Worm (Caenorhabditis elegans) whole organism, dauer: ENCODE measurements around the gene nhr-61.

ENCODE experiments used
- unc-62 ChIP-seq: sonication (generic microtip); optimal IDR thresholded peaks from 2 replicates; lab custom pipeline; 2017; ENCODE audit warnings: missing biosample characterization, missing genetic modification reagents, missing genetic modification characterization

The nhr-61 gene

DNA sequence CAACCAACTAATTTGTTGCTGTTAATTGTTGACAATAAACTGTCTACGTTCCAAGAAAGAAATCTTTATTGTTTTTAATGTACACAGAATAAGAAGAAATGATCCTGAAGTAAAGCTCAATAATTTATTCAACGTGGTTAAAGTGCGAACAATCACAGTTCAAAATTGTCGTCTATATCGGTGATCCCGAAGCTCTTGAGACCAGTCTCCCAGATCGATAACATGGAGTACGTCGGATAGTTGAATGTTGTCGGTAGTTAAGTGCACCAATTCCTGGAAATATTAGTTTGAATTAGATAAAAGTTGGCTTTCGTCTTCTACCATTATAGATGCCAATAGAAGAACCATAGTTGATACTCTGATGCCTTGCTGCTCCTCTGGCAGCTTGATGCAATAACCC lies 2.3 kb downstream of the nhr-61 start:
- TF ChIP-seq unc-62 (GFP tag; lab: Kevin White, UChicago): no peak

DNA sequence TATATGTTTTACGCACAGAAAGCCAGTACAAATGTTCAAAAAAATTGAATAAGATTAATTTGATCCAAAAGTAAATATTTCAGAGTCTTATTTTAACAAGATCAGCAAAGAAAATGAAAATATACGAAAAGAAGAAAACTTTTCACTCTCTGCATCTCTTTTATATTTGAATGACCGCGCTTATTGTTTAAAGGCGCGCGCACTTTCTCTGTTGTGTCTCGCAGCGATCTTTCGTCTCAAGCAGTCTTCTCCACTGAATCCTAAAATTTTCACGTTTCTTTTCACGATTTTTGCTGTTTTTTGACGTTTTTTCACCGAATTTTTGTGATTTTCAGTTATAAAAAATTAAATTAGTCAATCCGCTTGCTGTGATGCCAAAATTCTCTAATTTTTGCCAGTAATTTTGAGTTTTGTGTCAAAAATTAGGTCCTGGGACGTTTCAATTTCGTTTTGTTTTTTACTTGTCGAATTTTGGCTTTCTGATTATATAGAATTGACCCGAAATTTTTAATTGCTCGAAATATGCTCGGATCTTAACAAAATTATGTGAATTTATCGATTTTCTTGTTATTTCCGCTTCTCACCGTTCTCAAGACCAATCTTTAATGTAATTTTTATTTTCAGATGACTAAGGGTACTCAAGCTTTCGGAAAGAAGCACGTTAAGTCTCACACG lies 3.3 kb downstream of the nhr-61 start, which contains the start of gene W01D2.1:
Gene W01D2.1, plus strand, starts transcription at position 625 of the 675 bp plus-strand sequence.
- no peak for TF ChIP-seq unc-62 (GFP tag; lab: Kevin White, UChicago)

DNA sequence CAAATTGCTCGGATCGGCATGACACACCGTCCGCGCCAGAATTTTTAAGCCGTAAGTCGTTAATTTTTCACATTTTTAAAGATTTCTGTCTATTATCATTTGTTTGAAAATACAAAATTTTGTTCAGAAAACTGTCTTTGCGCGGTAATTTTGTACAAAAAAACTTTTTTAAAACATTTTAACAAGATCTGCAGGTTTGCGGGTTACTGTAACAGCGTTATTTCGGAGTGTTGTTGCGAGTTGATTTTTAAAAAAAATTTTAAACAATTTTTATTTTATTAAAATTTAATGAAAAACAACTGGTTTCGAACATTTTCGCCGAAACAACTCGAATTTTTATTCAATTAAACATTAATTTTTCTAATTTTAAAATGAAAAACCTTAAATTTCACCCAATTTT lies 5.2 kb downstream of the nhr-61 start:
- no peak for TF ChIP-seq unc-62 (GFP tag; lab: Kevin White, UChicago)

DNA sequence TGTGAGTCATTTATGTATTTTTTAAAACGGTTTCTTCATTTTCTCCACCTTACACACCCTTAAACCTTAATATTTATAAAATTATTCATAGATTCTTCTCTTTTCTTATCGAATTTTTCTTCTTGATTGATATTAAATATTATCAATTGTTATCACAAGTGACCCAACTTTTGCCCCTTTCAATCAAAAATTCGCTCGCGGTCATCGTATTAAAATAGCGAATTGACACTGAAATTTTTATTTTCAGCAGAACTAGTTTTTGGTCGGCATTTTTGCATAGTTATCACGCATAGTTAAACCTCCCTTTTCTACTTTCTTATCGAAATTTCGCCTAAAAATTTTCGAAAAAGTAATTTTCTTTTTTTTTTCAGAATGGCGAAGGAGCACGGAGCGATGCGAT lies 5.7 kb downstream of the nhr-61 start:
- no peak for TF ChIP-seq unc-62 (GFP tag; lab: Kevin White, UChicago)

DNA sequence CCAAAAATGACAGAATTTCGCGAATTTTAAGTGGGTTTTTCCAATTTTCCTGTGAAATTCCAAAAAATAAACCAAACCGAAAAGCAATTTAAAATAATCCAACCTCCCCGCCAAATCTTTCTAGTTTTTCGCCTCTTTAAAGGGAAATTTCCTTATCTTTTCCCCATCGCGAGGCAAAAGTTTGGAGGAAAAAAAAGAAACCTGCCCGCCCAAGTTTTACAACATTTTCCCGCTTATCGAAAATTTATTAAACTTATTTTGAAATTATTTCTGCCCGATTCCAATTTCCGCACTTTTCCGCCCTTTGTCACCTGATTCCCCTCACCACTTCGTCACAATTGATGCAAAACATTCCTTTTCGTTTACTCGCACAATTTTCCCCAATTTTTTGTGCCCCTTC lies 6.1 kb downstream of the nhr-61 start, which contains the start of gene osta-3:
Gene osta-3, plus strand, starts transcription at position 301 of the 400 bp plus-strand sequence.
- TF ChIP-seq unc-62 (GFP tag; lab: Kevin White, UChicago): no peak

DNA sequence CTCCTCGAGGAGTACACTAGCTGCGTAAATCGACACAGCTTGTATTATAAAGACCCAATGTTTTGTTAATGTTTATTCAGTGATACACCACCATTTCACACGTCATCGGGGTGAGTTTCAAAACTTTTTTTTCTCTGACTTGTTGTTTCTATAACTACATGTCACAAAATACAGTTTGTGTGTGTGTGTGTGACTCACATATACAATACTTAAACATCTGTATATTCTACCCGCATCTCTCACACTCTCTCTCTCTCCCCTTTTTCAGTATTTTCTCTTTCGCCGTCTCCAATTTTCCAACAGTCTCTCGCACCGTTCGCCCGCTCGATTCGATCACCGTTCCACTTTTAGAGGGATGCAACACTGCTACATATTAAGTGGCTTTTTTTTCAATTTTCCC lies 6.9 kb downstream of the nhr-61 start:
- no peak for TF ChIP-seq unc-62 (GFP tag; lab: Kevin White, UChicago)

DNA sequence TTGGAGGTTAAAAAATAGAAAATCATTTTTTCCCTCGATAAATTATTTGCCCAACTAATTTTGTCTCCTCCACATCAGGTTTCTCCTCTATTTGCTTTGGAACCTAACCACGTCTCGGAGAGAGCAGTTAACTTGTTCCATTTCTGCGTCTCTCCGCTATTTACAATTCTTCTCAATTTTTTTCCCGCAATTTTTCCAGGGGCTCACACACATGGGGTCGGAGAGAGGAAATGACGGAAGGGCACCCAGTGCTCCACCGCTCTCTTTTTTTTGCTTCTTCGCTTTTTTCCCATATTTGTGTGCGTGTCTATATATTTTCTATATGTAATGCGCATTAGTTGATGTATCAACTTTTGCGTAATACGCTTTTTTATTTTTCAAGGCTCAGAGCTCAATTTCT lies 7.7 kb downstream of the nhr-61 start:
- TF ChIP-seq unc-62 (GFP tag; lab: Kevin White, UChicago): no peak

DNA sequence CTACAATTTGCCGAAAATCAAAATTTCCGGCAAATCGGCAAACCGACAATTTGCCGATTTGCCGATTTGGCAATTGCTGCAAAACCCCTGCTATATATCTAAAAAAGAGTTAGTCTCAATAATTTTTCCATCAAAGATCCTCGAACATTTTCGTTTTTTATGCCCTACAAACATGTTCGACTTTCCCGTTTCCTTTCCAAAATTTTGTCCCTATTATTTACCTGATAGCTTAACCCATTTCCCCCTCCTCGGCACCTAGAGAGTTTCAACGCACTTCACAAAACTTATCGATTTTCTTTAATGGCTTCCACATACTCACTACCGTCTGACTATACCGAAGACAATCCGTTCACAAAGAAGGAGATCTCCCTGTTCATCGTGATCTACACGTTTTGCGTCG lies 9.7 kb downstream of the nhr-61 start, which contains the start of gene W01D2.6:
Gene W01D2.6, plus strand, starts transcription at position 301 of the 400 bp plus-strand sequence.
- TF ChIP-seq unc-62 (GFP tag; lab: Kevin White, UChicago): no peak

DNA sequence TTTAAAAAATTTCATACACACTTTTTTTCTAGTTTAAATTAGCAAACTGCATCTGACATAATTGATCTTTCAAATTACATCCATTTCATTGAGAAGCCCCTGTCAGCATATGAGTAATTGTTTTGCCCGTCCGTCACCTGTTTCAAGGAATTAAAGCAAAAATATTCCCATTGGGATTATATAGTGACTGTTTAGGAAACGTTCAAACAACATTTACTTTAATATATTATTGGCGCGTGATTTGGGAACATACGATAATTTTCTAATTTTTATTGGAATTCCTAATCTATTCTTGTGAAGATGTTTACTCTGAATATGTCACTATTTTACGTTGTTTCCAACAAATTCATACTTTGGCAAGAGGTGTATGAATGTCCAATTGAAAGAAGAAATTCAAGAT lies 12.7 kb downstream of the nhr-61 start, which contains the start of gene srt-11:
Gene srt-11, plus strand, starts transcription at position 301 of the 400 bp plus-strand sequence.
- no peak for TF ChIP-seq unc-62 (GFP tag; lab: Kevin White, UChicago)

DNA sequence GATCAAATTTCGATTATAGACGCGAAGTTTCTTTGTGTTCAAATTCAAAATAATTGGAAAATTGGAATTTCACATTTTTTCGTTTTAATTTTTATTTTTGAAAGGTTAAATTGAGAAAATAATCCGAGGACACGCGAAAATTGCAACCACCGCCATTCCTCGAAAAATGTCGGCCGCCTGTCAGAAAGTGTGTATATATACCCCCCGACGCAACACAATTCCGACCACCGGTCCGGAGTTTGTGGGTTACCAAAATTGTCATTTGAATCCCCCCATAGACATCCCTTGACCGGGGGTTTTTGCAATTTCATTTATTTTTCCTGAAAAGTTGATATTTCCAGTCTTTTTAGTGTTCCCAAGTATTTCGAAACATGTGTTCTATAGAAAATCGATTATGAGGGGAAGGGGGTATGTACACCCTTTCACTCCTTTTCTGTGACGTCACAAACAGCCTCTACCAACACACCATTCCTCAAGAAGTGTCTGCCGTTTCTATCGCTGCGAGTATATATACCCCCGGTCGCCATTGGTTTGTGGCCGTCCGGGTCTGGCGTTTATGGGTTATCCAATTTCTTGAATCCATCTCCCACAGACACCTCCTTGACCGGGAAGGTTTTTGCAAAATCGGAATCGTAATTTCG lies 14.0 kb downstream of the nhr-61 start, which contains the start of gene W01D2.3:
Gene W01D2.3, minus strand, starts transcription at position 51 of the 641 bp plus-strand sequence.
- TF ChIP-seq unc-62 (GFP tag; lab: Kevin White, UChicago): no peak

DNA sequence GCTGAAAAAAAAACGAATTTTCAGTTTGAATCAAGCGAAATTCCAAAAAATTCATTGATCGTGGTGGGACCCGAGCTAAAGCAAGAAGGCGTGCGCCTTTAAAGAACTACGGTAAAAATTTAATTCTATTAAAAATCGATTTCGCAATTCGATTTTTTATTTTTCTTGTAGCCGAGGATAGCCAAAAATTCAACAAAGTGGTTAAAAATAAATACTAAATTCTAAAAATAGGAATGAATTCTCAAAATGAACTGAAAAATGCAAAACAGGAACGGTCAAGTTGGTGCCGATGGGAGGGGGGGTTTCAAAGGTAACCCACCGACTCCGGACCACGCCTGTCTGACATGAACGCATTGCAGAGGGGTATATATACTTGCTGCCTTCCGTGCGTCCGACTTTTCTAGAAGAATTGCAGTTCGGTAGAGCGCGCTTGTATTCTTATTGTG lies 17.2 kb downstream of the nhr-61 start:
- TF ChIP-seq unc-62 (GFP tag; lab: Kevin White, UChicago): no peak

DNA sequence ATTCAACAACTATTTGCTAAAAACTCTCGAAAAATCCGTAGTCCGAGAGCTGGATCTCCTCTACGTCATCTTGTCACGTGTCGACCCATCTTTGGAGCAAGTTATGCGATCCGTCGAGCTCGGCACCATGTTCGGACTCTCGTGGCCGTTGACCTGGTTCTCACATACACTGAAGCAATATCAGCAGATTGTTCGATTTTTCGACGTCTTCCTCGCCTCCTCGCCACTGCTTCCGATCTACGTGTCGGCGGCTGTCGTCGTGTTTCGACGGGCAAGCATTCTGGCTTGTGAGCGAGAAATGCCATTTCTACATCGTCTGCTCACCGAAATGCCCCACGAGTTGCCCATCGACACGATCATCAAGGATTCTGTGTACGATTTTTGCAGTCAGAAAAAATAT lies 19.0 kb downstream of the nhr-61 start:
- TF ChIP-seq unc-62 (GFP tag; lab: Kevin White, UChicago): no peak

DNA sequence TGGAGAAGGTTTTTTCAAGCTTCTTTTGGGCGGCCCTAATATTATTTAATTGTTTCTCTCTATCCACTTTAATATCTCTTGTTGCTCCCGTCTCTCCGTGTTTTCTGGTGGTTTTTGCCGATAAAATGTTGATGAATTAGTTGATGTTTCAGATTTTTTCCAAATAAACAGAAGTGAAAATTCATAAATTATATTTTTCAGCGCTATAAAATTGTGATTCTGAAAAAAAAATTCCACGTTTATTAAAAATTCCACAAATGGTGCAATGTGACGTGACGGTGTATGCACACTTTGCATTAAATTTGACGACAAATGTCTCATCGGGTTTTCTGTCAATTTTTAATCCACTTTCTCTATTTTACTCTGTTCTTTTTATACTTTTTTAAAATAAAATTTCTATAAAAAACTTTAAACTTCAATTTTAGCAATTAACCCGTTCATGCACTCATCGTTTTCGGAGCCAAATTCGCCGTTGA lies 20.3 kb downstream of the nhr-61 start, which contains the start of gene tbc-20:
Gene tbc-20, plus strand, starts transcription at position 426 of the 476 bp plus-strand sequence.
- TF ChIP-seq unc-62 (GFP tag; lab: Kevin White, UChicago): no peak

DNA sequence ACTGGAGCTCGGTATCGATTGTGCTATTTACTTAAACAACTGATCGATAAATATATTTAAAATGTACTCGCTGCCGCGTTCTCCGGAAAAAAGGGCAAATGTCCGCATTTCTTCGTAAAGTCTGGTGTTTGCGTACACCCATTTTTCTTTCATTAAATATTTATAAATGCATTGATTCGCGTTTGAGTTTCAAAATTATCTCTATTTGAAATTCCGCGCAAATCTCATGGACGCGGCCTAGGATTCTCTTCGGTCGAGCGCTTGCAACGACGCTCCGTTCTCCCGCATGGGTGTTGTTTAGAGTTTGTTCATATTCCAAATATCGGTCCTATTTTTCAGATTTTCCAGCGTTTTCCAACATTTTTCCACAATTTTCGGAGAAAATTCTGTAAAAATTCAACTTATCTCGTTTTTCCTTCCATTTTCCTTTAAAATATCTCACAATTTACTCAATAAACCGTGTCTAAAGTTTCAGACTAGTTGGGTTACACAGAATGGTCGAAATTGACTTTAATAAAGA lies 23.3 kb downstream of the nhr-61 start, which contains the start of gene eif-3.B:
Gene eif-3.B, plus strand, starts transcription at position 470 of the 520 bp plus-strand sequence.
- no peak for TF ChIP-seq unc-62 (GFP tag; lab: Kevin White, UChicago)

DNA sequence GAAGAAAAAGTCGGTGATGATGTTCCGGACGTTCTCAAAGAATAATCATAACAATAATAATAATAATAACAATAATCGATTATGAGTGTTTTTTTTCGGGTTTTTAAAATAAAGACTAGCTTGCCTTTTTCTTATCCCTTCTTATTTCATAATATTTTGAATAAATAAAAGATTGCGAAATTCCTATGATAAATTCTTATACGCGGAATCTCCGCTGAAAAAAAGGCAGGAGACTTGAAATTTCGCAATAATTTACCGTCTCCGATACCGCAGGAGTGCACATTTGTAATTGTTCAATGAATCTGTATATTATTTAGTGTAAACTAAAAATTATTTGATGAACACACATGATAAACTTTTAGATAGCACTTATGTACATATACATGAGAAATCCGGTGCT lies 25.9 kb downstream of the nhr-61 start:
- no peak for TF ChIP-seq unc-62 (GFP tag; lab: Kevin White, UChicago)

DNA sequence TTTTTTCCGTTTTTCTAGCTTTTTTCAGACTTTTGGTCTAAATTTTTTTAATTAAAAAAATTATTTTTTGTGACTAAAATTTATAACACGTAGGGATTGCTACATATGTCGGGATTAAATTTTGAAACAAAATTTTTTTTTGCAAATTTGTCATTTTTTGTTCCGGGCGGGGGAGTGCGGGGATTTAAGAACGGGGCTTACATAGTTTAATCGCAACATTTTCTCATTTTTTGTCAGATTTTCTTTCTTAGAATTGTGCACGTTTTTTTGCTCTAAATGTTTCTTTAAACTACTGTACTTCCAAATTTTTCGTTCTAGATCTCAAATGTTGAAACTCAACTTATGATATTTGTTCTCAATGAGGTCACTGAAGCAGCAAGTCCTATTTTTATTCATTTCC lies 27.6 kb downstream of the nhr-61 start, which contains the start of gene Y54E2A.10:
Gene Y54E2A.10, plus strand, starts transcription at position 301 of the 400 bp plus-strand sequence.
- TF ChIP-seq unc-62 (GFP tag; lab: Kevin White, UChicago): no peak
